Worm (Caenorhabditis elegans) whole organism, L3 larva: ENCODE results near the gene far-4.

Experiments
- elt-2 ChIP-seq: sonication (generic microtip); optimal IDR thresholded peaks from 2 replicates; lab custom pipeline; 2016; ENCODE audit warnings: missing genetic modification reagents, mild to moderate bottlenecking, missing genetic modification characterization, missing compliant biosample characterization
- jun-1 ChIP-seq: fragments of 150-350 bp; optimal IDR thresholded peaks from 2 replicates; lab custom pipeline; 2014; ENCODE audit warnings: missing biosample characterization, missing genetic modification reagents, missing genetic modification characterization
- nhr-11 ChIP-seq: fragments of 150-350 bp; optimal IDR thresholded peaks from 2 replicates; lab custom pipeline; 2014; ENCODE audit warnings: missing biosample characterization, missing genetic modification characterization
- nhr-12 ChIP-seq: fragments of 150-350 bp; optimal IDR thresholded peaks from 2 replicates; lab custom pipeline; 2014; ENCODE audit warnings: missing biosample characterization, missing genetic modification characterization
- nhr-23 ChIP-seq: fragments of 150-350 bp; optimal IDR thresholded peaks from 2 replicates; lab custom pipeline; 2014; ENCODE audit warnings: missing biosample characterization, missing genetic modification reagents, missing genetic modification characterization
- nhr-77 ChIP-seq: fragments of 150-350 bp; optimal IDR thresholded peaks from 2 replicates; lab custom pipeline; 2014; ENCODE audit warnings: missing biosample characterization, missing genetic modification characterization
- pha-4 ChIP-seq: fragments of 150-350 bp; optimal IDR thresholded peaks from 2 replicates; lab custom pipeline; 2014; ENCODE audit warnings: missing biosample characterization, missing genetic modification reagents, missing genetic modification characterization
- sea-2 ChIP-seq: fragments of 150-350 bp; sonication (generic microtip); optimal IDR thresholded peaks from 4 replicates; lab custom pipeline; 2014; ENCODE audit warnings: missing biosample characterization, missing genetic modification reagents, missing genetic modification characterization
- tbx-2 ChIP-seq: sonication (generic microtip); optimal IDR thresholded peaks from 2 replicates; lab custom pipeline; 2016; ENCODE audit warnings: mild to moderate bottlenecking, missing genetic modification characterization, missing compliant biosample characterization
- unc-39 ChIP-seq: sonication (generic microtip); optimal IDR thresholded peaks from 4 replicates; lab custom pipeline; 2017; ENCODE audit warnings: missing biosample characterization, missing genetic modification characterization

- TF ChIP-seq pha-4 (tag; lab: Kevin White, UChicago): no peak
- no peak for TF ChIP-seq elt-2 (tag; lab: Kevin White, UChicago)
- no peak for TF ChIP-seq unc-39 (tag; lab: Kevin White, UChicago)
- no peak for TF ChIP-seq sea-2
- TF ChIP-seq jun-1 (tag; lab: Kevin White, UChicago): no peak
- TF ChIP-seq nhr-12 (tag; lab: Kevin White, UChicago): no peak
- no peak for TF ChIP-seq nhr-77 (tag; lab: Kevin White, UChicago)
- TF ChIP-seq tbx-2 (tag; lab: Kevin White, UChicago): no peak
- TF ChIP-seq nhr-11 (tag; lab: Kevin White, UChicago): no peak
- TF ChIP-seq nhr-23 (tag; lab: Kevin White, UChicago): no peak
Observed at ce11 chrV:13013844-13014243, 14.4 kb upstream of the far-4 start, which contains the start of gene F15B9.6.
